Worm (Caenorhabditis elegans) whole organism, young adult: ENCODE data around the gene nlp-59.

Experiments used
- B0035.1 ChIP-seq: sonication (generic microtip); optimal IDR thresholded peaks from 2 replicates; lab custom pipeline; 2016; ENCODE audit warnings: missing genetic modification characterization, mild to moderate bottlenecking, missing compliant biosample characterization, missing genotype, missing genetic modification reagents
- B0336.3 ChIP-seq: fragments of 200-800 bp; sonication (Bioruptor generic); IDR thresholded peaks from 2 replicates; pipeline ENCODE4 v1.3.6; 2022; ENCODE audit warnings: missing genetic modification characterization, missing compliant biosample characterization
- C06A6.2 ChIP-seq: fragments of 200-800 bp; sonication (Bioruptor generic); conservative IDR thresholded peaks from 2 replicates; pipeline ENCODE4 v1.3.6; 2022; ENCODE audit warnings: missing genetic modification characterization, missing compliant biosample characterization
- C17E4.6 ChIP-seq: fragments of 200-800 bp; sonication (Bioruptor generic); IDR thresholded peaks from 2 replicates; pipeline ENCODE4 v1.3.6; 2022; ENCODE audit warnings: missing genetic modification reagents, missing genetic modification characterization, missing compliant biosample characterization
- F23B12.7 ChIP-seq: sonication (generic microtip); optimal IDR thresholded peaks from 2 replicates; lab custom pipeline; 2017; ENCODE audit warnings: missing genetic modification characterization, mild to moderate bottlenecking, missing compliant biosample characterization, antibody characterized with exemption, moderate library complexity; ENCODE audit not compliant: insufficient read depth
- F39B2.1 ChIP-seq: fragments of 200-800 bp; sonication (Bioruptor generic); IDR thresholded peaks from 2 replicates; pipeline ENCODE4 v1.3.6; 2022; ENCODE audit warnings: missing genetic modification reagents, missing genetic modification characterization, missing compliant biosample characterization
- F52B5.7 ChIP-seq: sonication (generic microtip); optimal IDR thresholded peaks from 2 replicates; lab custom pipeline; 2016; ENCODE audit warnings: mild to moderate bottlenecking, missing genetic modification characterization, missing compliant biosample characterization
- K11D2.4 ChIP-seq: fragments of 200-800 bp; sonication (Bioruptor generic); IDR thresholded peaks from 2 replicates; pipeline ENCODE4 v1.3.6; 2022; ENCODE audit warnings: missing genetic modification reagents, missing genetic modification characterization, missing compliant biosample characterization
- T26A5.8 ChIP-seq: sonication (generic microtip); optimal IDR thresholded peaks from 2 replicates; lab custom pipeline; 2016; ENCODE audit warnings: missing genetic modification characterization, missing compliant biosample characterization
- Y53G8AR.9 ChIP-seq: fragments of 200-800 bp; sonication (Bioruptor generic); conservative IDR thresholded peaks from 2 replicates; pipeline ENCODE4 v1.3.6; 2022; ENCODE audit warnings: missing genetic modification reagents, missing genetic modification characterization, missing compliant biosample characterization
- Y95B8A.8 ChIP-seq: fragments of 200-800 bp; sonication (Bioruptor generic); IDR thresholded peaks from 2 replicates; pipeline ENCODE4 v1.3.6; 2022; ENCODE audit warnings: missing genetic modification reagents, missing genetic modification characterization, missing compliant biosample characterization
- ama-1 ChIP-seq, 3 experiments: fragments of 150-350 bp in 1 of 3; sonication (generic microtip) in 2 of 3; optimal IDR thresholded peaks; 2 replicates each; lab custom pipeline; 2014 to 2018; ENCODE audit warnings: missing biosample characterization in 2 of 3, missing genetic modification characterization in 2 of 3, missing genetic modification reagents in 2 of 3
- aptf-2 ChIP-seq: fragments of 200-800 bp; sonication (Bioruptor generic); conservative IDR thresholded peaks from 2 replicates; pipeline ENCODE4 v1.3.6; 2022; ENCODE audit warnings: missing genetic modification reagents, missing genetic modification characterization, missing compliant biosample characterization
- attf-5 ChIP-seq: fragments of 200-800 bp; sonication (Bioruptor generic); optimal IDR thresholded peaks from 2 replicates; lab custom pipeline; 2018; ENCODE audit warnings: mild to moderate bottlenecking, missing genetic modification characterization, missing compliant biosample characterization
- attf-6 ChIP-seq: fragments of 200-800 bp; sonication (Bioruptor generic); IDR thresholded peaks from 2 replicates; pipeline ENCODE4 v1.3.6; 2022; ENCODE audit warnings: missing genetic modification reagents, missing genetic modification characterization, missing compliant biosample characterization
- bed-2 ChIP-seq: fragments of 200-800 bp; sonication (Bioruptor generic); IDR thresholded peaks from 2 replicates; pipeline ENCODE4 v1.3.6; 2022; ENCODE audit warnings: missing genetic modification reagents, missing genetic modification characterization, missing compliant biosample characterization
- ccch-3 ChIP-seq: fragments of 200-800 bp; sonication (Bioruptor generic); optimal IDR thresholded peaks from 2 replicates; lab custom pipeline; 2018; ENCODE audit warnings: mild to moderate bottlenecking, missing genetic modification characterization, missing compliant biosample characterization
- cebp-1 ChIP-seq, 2 experiments: fragments of 200-800 bp in 1 of 2; sonication (Bioruptor generic) in 1 of 2; sonication (generic microtip) in 1 of 2; IDR thresholded peaks in 1 of 2; optimal IDR thresholded peaks in 1 of 2; 2 replicates each; pipeline versions ENCODE4 v1.3.6 to Lab custom; 2017 to 2022; ENCODE audit warnings: missing compliant biosample characterization in 2 of 2, missing genetic modification characterization in 2 of 2, mild to moderate bottlenecking in 1 of 2, missing genetic modification reagents in 1 of 2, moderate library complexity in 1 of 2
- ceh-40 ChIP-seq: fragments of 200-800 bp; sonication (Bioruptor generic); IDR thresholded peaks from 2 replicates; pipeline ENCODE4 v1.3.6; 2022; ENCODE audit warnings: missing genetic modification characterization, missing compliant biosample characterization
- die-1 ChIP-seq: sonication (generic microtip); optimal IDR thresholded peaks from 2 replicates; lab custom pipeline; 2016; ENCODE audit warnings: missing genotype, mild to moderate bottlenecking, missing genetic modification characterization, missing compliant biosample characterization
- efl-1 ChIP-seq: fragments of 150-350 bp; optimal IDR thresholded peaks from 2 replicates; lab custom pipeline; 2014; ENCODE audit warnings: missing biosample characterization, missing genetic modification reagents, missing genetic modification characterization
- egl-44 ChIP-seq: fragments of 200-800 bp; sonication (Bioruptor generic); IDR thresholded peaks from 2 replicates; pipeline ENCODE4 v1.3.6; 2022; ENCODE audit warnings: missing genetic modification reagents, missing genetic modification characterization, missing compliant biosample characterization
- egrh-3 ChIP-seq: fragments of 200-800 bp; sonication (Bioruptor generic); IDR thresholded peaks from 2 replicates; pipeline ENCODE4 v1.3.6; 2022; ENCODE audit warnings: missing genetic modification reagents, missing genetic modification characterization, missing compliant biosample characterization
- ekl-4 ChIP-seq: fragments of 200-800 bp; sonication (Bioruptor generic); IDR thresholded peaks from 2 replicates; pipeline ENCODE4 v1.3.6; 2022; ENCODE audit warnings: missing genetic modification reagents, missing genetic modification characterization, missing compliant biosample characterization
- ets-4 ChIP-seq: fragments of 200-800 bp; sonication (Bioruptor generic); optimal IDR thresholded peaks from 2 replicates; lab custom pipeline; 2018; ENCODE audit warnings: mild to moderate bottlenecking, missing genetic modification characterization, missing compliant biosample characterization
- fkh-3 ChIP-seq: sonication (generic microtip); optimal IDR thresholded peaks from 2 replicates; lab custom pipeline; 2016; ENCODE audit warnings: mild to moderate bottlenecking, missing genetic modification characterization, missing compliant biosample characterization
- hlh-26 ChIP-seq: fragments of 200-800 bp; sonication (Bioruptor generic); conservative IDR thresholded peaks from 2 replicates; pipeline ENCODE4 v1.3.6; 2022; ENCODE audit warnings: missing genetic modification reagents, missing genetic modification characterization, missing compliant biosample characterization
- hsf-1 ChIP-seq: fragments of 200-800 bp; sonication (Bioruptor generic); IDR thresholded peaks from 2 replicates; pipeline ENCODE4 v1.3.6; 2022; ENCODE audit warnings: missing genetic modification reagents, missing genetic modification characterization, missing compliant biosample characterization
- let-526 ChIP-seq: fragments of 200-800 bp; sonication (Bioruptor generic); IDR thresholded peaks from 2 replicates; pipeline ENCODE4 v1.3.6; 2022; ENCODE audit warnings: missing genetic modification reagents, missing genetic modification characterization, missing compliant biosample characterization
- let-607 ChIP-seq, 2 experiments: fragments of 200-800 bp in 1 of 2; sonication (Bioruptor generic) in 1 of 2; sonication (generic microtip) in 1 of 2; optimal IDR thresholded peaks; 2 replicates each; lab custom pipeline; 2016 to 2018; ENCODE audit warnings: mild to moderate bottlenecking in 2 of 2, missing compliant biosample characterization in 2 of 2, missing genetic modification characterization in 2 of 2, moderate library complexity in 2 of 2, missing genotype in 1 of 2
- lin-54 ChIP-seq: fragments of 200-800 bp; sonication (Bioruptor generic); optimal IDR thresholded peaks from 2 replicates; lab custom pipeline; 2018; ENCODE audit warnings: mild to moderate bottlenecking, missing genetic modification characterization, missing compliant biosample characterization
- lsl-1 ChIP-seq: fragments of 200-800 bp; sonication (Bioruptor generic); optimal IDR thresholded peaks from 2 replicates; lab custom pipeline; 2018; ENCODE audit warnings: mild to moderate bottlenecking, missing genetic modification characterization, moderate library complexity, missing compliant biosample characterization
- madf-3 ChIP-seq: fragments of 200-800 bp; sonication (Bioruptor generic); IDR thresholded peaks from 2 replicates; pipeline ENCODE4 v1.3.6; 2022; ENCODE audit warnings: missing genetic modification reagents, missing genetic modification characterization, missing compliant biosample characterization
- mxl-1 ChIP-seq: sonication (generic microtip); optimal IDR thresholded peaks from 2 replicates; lab custom pipeline; 2016; ENCODE audit warnings: missing genetic modification characterization, missing compliant biosample characterization
- nhr-120 ChIP-seq: fragments of 200-800 bp; sonication (Bioruptor generic); IDR thresholded peaks from 2 replicates; pipeline ENCODE4 v1.3.6; 2022; ENCODE audit warnings: missing genetic modification characterization, missing compliant biosample characterization
- nhr-27 ChIP-seq: fragments of 200-800 bp; sonication (Bioruptor generic); optimal IDR thresholded peaks from 2 replicates; lab custom pipeline; 2018; ENCODE audit warnings: mild to moderate bottlenecking, missing genetic modification characterization, moderate library complexity, missing compliant biosample characterization
- pbrm-1 ChIP-seq: fragments of 200-800 bp; sonication (Bioruptor generic); IDR thresholded peaks from 2 replicates; pipeline ENCODE4 v1.3.6; 2022; ENCODE audit warnings: missing genetic modification reagents, missing genetic modification characterization, missing compliant biosample characterization
- pha-4 ChIP-seq: fragments of 150-350 bp; sonication (generic microtip); optimal IDR thresholded peaks from 2 replicates; lab custom pipeline; 2014; ENCODE audit warnings: missing biosample characterization, missing genetic modification reagents, missing genetic modification characterization
- rcor-1 ChIP-seq: fragments of 200-800 bp; sonication (Bioruptor generic); IDR thresholded peaks from 2 replicates; pipeline ENCODE4 v1.3.6; 2022; ENCODE audit warnings: missing genetic modification reagents, missing genetic modification characterization, missing compliant biosample characterization
- rec-8 ChIP-seq, 2 experiments: sonication (generic microtip); optimal IDR thresholded peaks; 2 replicates each; lab custom pipeline; 2016; ENCODE audit warnings: mild to moderate bottlenecking in 2 of 2, missing genetic modification characterization in 2 of 2, missing genetic modification reagents in 2 of 2, missing genotype in 2 of 2, missing biosample characterization in 1 of 2, missing compliant biosample characterization in 1 of 2, moderate library complexity in 1 of 2
- sea-2 ChIP-seq: fragments of 200-800 bp; sonication (Bioruptor generic); IDR thresholded peaks from 2 replicates; pipeline ENCODE4 v1.3.6; 2022; ENCODE audit warnings: missing genetic modification characterization, missing compliant biosample characterization
- tbp1 ChIP-seq: fragments of 200-800 bp; sonication (Bioruptor generic); optimal IDR thresholded peaks from 2 replicates; lab custom pipeline; 2018; ENCODE audit warnings: mild to moderate bottlenecking, missing genetic modification characterization, missing compliant biosample characterization
- tbx-9 ChIP-seq: sonication (generic microtip); optimal IDR thresholded peaks from 2 replicates; lab custom pipeline; 2016; ENCODE audit warnings: borderline replicate concordance, missing genetic modification characterization, inconsistent platforms, missing compliant biosample characterization
- xnd-1 ChIP-seq: sonication (generic microtip); optimal IDR thresholded peaks from 2 replicates; lab custom pipeline; 2016; ENCODE audit warnings: missing genotype, missing genetic modification reagents, missing genetic modification characterization, missing compliant biosample characterization
- zfh-2 ChIP-seq: fragments of 200-800 bp; sonication (Bioruptor generic); conservative IDR thresholded peaks from 2 replicates; pipeline ENCODE4 v1.3.6; 2022; ENCODE audit warnings: missing genetic modification reagents, missing genetic modification characterization, missing compliant biosample characterization
- ztf-18 ChIP-seq: sonication (generic microtip); optimal IDR thresholded peaks from 2 replicates; lab custom pipeline; 2016; ENCODE audit warnings: missing genotype, mild to moderate bottlenecking, missing genetic modification characterization, missing compliant biosample characterization
- ztf-6 ChIP-seq: fragments of 200-800 bp; sonication (Bioruptor generic); IDR thresholded peaks from 2 replicates; pipeline ENCODE4 v1.3.6; 2022; ENCODE audit warnings: missing genetic modification reagents, missing genetic modification characterization, missing compliant biosample characterization

The nlp-59 gene

DNA sequence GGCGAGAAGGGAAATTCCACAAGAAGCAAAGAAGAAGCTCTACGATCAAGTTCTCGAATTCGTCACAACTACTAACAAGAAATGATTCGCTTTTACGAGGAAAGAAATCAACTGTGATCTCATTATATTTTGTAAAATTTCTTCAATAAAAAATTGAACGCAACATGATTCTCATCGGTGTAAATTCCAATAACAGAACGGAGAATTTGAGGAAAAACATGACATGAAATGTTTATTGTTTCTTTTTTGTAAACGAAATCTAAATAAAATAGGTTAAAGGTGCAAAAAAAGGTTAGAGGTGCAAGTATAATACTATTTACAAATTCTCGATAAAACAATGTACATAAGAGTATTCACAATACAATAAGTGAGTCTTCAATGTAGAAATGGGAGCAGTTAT, 20.3 kb downstream of the nlp-59 start:
- TF ChIP-seq rcor-1 (GFP tag; lab: Robert Waterston, UW) (peak; percentile 69), ccch-3 (GFP tag; lab: Kevin White, UChicago) (no peak), lsl-1 (GFP tag; lab: Kevin White, UChicago) (peak; percentile 46), ztf-6 (GFP tag; lab: Robert Waterston, UW) (no peak), attf-5 (GFP tag; lab: Kevin White, UChicago) (peak; percentile 28), Y95B8A.8 (GFP tag; lab: Robert Waterston, UW) (peak; percentile 91), ekl-4 (peak; percentile 72), egl-44 (GFP tag; lab: Robert Waterston, UW) (peak; percentile 44; the same call in 1 of the 2 replicates), C17E4.6 (GFP tag; lab: Robert Waterston, UW) (0 out of 2 replicates have a peak, but pooled peaks have one; percentile 44), ama-1 (optimal IDR thresholded peaks at IDR 0.05; lab: Kevin White, UChicago) (no peak), ama-1 (GFP tag; optimal IDR thresholded peaks at IDR 0.05; lab: Kevin White, UChicago) (peak in 1 of 2 experiments; percentile 49), ztf-18 (tag; lab: Kevin White, UChicago) (no peak), B0035.1 (tag; lab: Kevin White, UChicago) (no peak), madf-3 (peak; percentile 48; the same call in 1 of the 2 replicates), mxl-1 (tag; lab: Kevin White, UChicago) (no peak), zfh-2 (GFP tag; lab: Robert Waterston, UW) (no peak), attf-6 (GFP tag; lab: Robert Waterston, UW) (peak; percentile 84), nhr-27 (tag; lab: Kevin White, UChicago) (no peak), nhr-120 (no peak), egrh-3 (GFP tag; lab: Robert Waterston, UW) (no peak), let-607 (tag; optimal IDR thresholded peaks at IDR 0.05; lab: Kevin White, UChicago) (no peak), sea-2 (GFP tag; lab: Robert Waterston, UW) (no peak), cebp-1 (GFP tag; IDR thresholded peaks at IDR 0.05; lab: Robert Waterston, UW) (no peak), cebp-1 (tag; optimal IDR thresholded peaks at IDR 0.05; lab: Kevin White, UChicago) (peak; percentile 21), F39B2.1 (GFP tag; lab: Robert Waterston, UW) (0 out of 2 replicates have a peak, but pooled peaks have one; percentile 43), tbx-9 (no peak), ets-4 (GFP tag; lab: Kevin White, UChicago) (no peak), pha-4 (tag; lab: Kevin White, UChicago) (no peak), hlh-26 (GFP tag; lab: Robert Waterston, UW) (no peak), pbrm-1 (0 out of 2 replicates have a peak, but pooled peaks have one; percentile 13), xnd-1 (peak; percentile 21), Y53G8AR.9 (GFP tag; lab: Robert Waterston, UW) (peak; percentile 83; the same call in 1 of the 2 replicates), K11D2.4 (GFP tag; lab: Robert Waterston, UW) (no peak), aptf-2 (GFP tag; lab: Robert Waterston, UW) (no peak), F23B12.7 (tag; lab: Kevin White, UChicago) (no peak), B0336.3 (GFP tag; lab: Robert Waterston, UW) (peak; percentile 84), die-1 (tag; lab: Kevin White, UChicago) (peak; percentile 50), fkh-3 (tag; lab: Kevin White, UChicago) (no peak), rec-8 (tag; optimal IDR thresholded peaks at IDR 0.05; lab: Kevin White, UChicago) (no peak), hsf-1 (peak; percentile 79), efl-1 (GFP tag; lab: Kevin White, UChicago) (peak; percentile 6), C06A6.2 (GFP tag; lab: Robert Waterston, UW) (no peak), lin-54 (GFP tag; lab: Kevin White, UChicago) (peak; percentile 51), bed-2 (GFP tag; lab: Robert Waterston, UW) (no peak), T26A5.8 (tag; lab: Kevin White, UChicago) (no peak), tbp1 (GFP tag; lab: Kevin White, UChicago) (peak; percentile 42), F52B5.7 (tag; lab: Kevin White, UChicago) (no peak), ceh-40 (GFP tag; lab: Robert Waterston, UW) (0 out of 2 replicates have a peak, but pooled peaks have one; percentile 41), let-526 (GFP tag; lab: Robert Waterston, UW) (no peak)
